Fruit fly (Drosophila melanogaster): ENCODE results near the gene GILT1.

The GILT1 gene

dm6 chr3R:13393009-13393408 lies 8.7 kb downstream of the GILT1 start:
- TF ChIP-seq Dbx (GFP tag; IDR thresholded peaks at IDR 0.05) (no peak), CG34376 (GFP tag; optimal IDR thresholded peaks at IDR 0.05) (peak; percentile 5)

dm6 chr3R:13390490-13390889 lies 11.2 kb downstream of the GILT1 start:
- TF ChIP-seq slbo (GFP tag; IDR thresholded peaks at IDR 0.05) (no peak), sob (GFP tag; IDR thresholded peaks at IDR 0.05) (no peak), dan (GFP tag; IDR thresholded peaks at IDR 0.05) (no peak), Fer3 (tag; optimal IDR thresholded peaks at IDR 0.05) (no peak), shn (GFP tag; optimal IDR thresholded peaks at IDR 0.05) (no peak)

- TF ChIP-seq fu2 (GFP tag; optimal IDR thresholded peaks at IDR 0.05): no peak
- TF ChIP-seq BEAF-32 (GFP tag; optimal IDR thresholded peaks at IDR 0.05): peak; percentile 24
- 0 out of 3 replicates have a peak, but pooled peaks have one; percentile 44 for TF ChIP-seq CG11093 (GFP tag; IDR thresholded peaks at IDR 0.05)
- TF ChIP-seq Myb (GFP tag; optimal IDR thresholded peaks at IDR 0.05): peak; percentile 52
- 0 out of 2 replicates have a peak, but pooled peaks have one; percentile 26 for TF ChIP-seq bbx (GFP tag; IDR thresholded peaks at IDR 0.05; ENCODE audit: partially characterized antibody)
- TF ChIP-seq Dek (tag; optimal IDR thresholded peaks at IDR 0.05): no peak
- no peak for TF ChIP-seq gem (tag; optimal IDR thresholded peaks at IDR 0.05)
- TF ChIP-seq Jarid2 (GFP tag; optimal IDR thresholded peaks at IDR 0.05): no peak
- TF ChIP-seq Sry-δ (GFP tag; optimal IDR thresholded peaks at IDR 0.05): no peak
- TF ChIP-seq Xbp1 (GFP tag; optimal IDR thresholded peaks at IDR 0.05): no peak
- TF ChIP-seq trem (tag; optimal IDR thresholded peaks at IDR 0.05): peak; percentile 32
- TF ChIP-seq CG17612 (GFP tag; IDR thresholded peaks at IDR 0.05): 0 out of 2 replicates have a peak, but pooled peaks have one; percentile 10
- TF ChIP-seq CG16815 (GFP tag; optimal IDR thresholded peaks at IDR 0.05): no peak
- no peak for TF ChIP-seq pros (GFP tag; optimal IDR thresholded peaks at IDR 0.05)
- TF ChIP-seq CG12391 (tag; optimal IDR thresholded peaks at IDR 0.05): no peak
- no peak for TF ChIP-seq maf-S (GFP tag; optimal IDR thresholded peaks at IDR 0.05)
- TF ChIP-seq Neu2 (GFP tag; optimal IDR thresholded peaks at IDR 0.05; ENCODE audit: borderline replicate concordance): no peak
- no peak for TF ChIP-seq Sox102F (GFP tag; optimal IDR thresholded peaks at IDR 0.05)
- peak; percentile 53; the same call in 1 of the 3 replicates for TF ChIP-seq CG6175 (GFP tag; IDR thresholded peaks at IDR 0.05)
- TF ChIP-seq MESR4 (GFP tag; optimal IDR thresholded peaks at IDR 0.05): peak; percentile 71
- TF ChIP-seq CG33557 (GFP tag; optimal IDR thresholded peaks at IDR 0.05): no peak
- TF ChIP-seq Mrtf (GFP tag; IDR thresholded peaks at IDR 0.05): no peak
- TF ChIP-seq CG7786 (GFP tag; optimal IDR thresholded peaks at IDR 0.05): no peak
- peak; percentile 95 for TF ChIP-seq CG11504 (tag; optimal IDR thresholded peaks at IDR 0.05)
- no peak for TF ChIP-seq tup (GFP tag; optimal IDR thresholded peaks at IDR 0.05)
- TF ChIP-seq aop (GFP tag; IDR thresholded peaks at IDR 0.05): no peak
- TF ChIP-seq CG3995 (GFP tag; optimal IDR thresholded peaks at IDR 0.05): peak; percentile 57
- no peak for TF ChIP-seq zfh2 (GFP tag; optimal IDR thresholded peaks at IDR 0.05)
- no peak for TF ChIP-seq unpg (GFP tag; optimal IDR thresholded peaks at IDR 0.05)
- no peak for TF ChIP-seq ato (GFP tag; IDR thresholded peaks at IDR 0.05; ENCODE audit: partially characterized antibody)
- peak; percentile 59 for TF ChIP-seq Med (GFP tag)
- TF ChIP-seq CG1233 (GFP tag; optimal IDR thresholded peaks at IDR 0.05): no peak
- TF ChIP-seq Dref (GFP tag; IDR thresholded peaks at IDR 0.05): no peak
- TF ChIP-seq CG2202 (tag; optimal IDR thresholded peaks at IDR 0.05): no peak
- TF ChIP-seq ab (GFP tag; optimal IDR thresholded peaks at IDR 0.05): no peak
- TF ChIP-seq CG6654 (GFP tag; optimal IDR thresholded peaks at IDR 0.05): no peak
- peak; percentile 38 for TF ChIP-seq CG14710 (tag; optimal IDR thresholded peaks at IDR 0.05)
- TF ChIP-seq Blimp-1 (GFP tag; optimal IDR thresholded peaks at IDR 0.05): no peak
- peak; percentile 7; the same call in 1 of the 3 replicates for TF ChIP-seq gce (GFP tag; IDR thresholded peaks at IDR 0.05)
These were observed 13.3 kb downstream of the GILT1 start, which contains the start of gene CG9799 for dm6 chr3R:13388160-13388870. Gene CG9799, minus strand, starts transcription at chr3R:13388709.
